Fruit fly (Drosophila melanogaster): ENCODE results near the gene Sec71.

Sec71 gene

dm6 chr2L:13778648-13779047, 14.7 kb upstream of the Sec71 start:
- peak; percentile 36 for TF ChIP-seq slou (GFP tag; optimal IDR thresholded peaks at IDR 0.05)
- TF ChIP-seq dysf (GFP tag; IDR thresholded peaks at IDR 0.05): peak; percentile 74
- peak; percentile 61 for TF ChIP-seq fd96Cb (tag; optimal IDR thresholded peaks at IDR 0.05)
- peak; percentile 66 for TF ChIP-seq caup (GFP tag; optimal IDR thresholded peaks at IDR 0.05; ENCODE audit: severe bottlenecking)
- TF ChIP-seq BEAF-32 (GFP tag; optimal IDR thresholded peaks at IDR 0.05): no peak
- TF ChIP-seq CG32772 (GFP tag; IDR thresholded peaks at IDR 0.05): no peak
- TF ChIP-seq Mrtf (GFP tag; IDR thresholded peaks at IDR 0.05): 0 out of 3 replicates have a peak, but pooled peaks have one; percentile 34
- TF ChIP-seq hb (GFP tag; IDR thresholded peaks at IDR 0.05; ENCODE audit: partially characterized antibody): no peak
- TF ChIP-seq slbo (GFP tag; IDR thresholded peaks at IDR 0.05): peak; percentile 73
- peak; percentile 8 for TF ChIP-seq zf30C (GFP tag; optimal IDR thresholded peaks at IDR 0.05)
- peak; percentile 45 for TF ChIP-seq Max (GFP tag; optimal IDR thresholded peaks at IDR 0.05)
- TF ChIP-seq Hsf (GFP tag; optimal IDR thresholded peaks at IDR 0.05): peak; percentile 58
- TF ChIP-seq CG12769 (tag; optimal IDR thresholded peaks at IDR 0.05): no peak
- no peak for TF ChIP-seq sim (GFP tag; IDR thresholded peaks at IDR 0.05)
- TF ChIP-seq dati (GFP tag; IDR thresholded peaks at IDR 0.05): no peak
- TF ChIP-seq CG2712 (tag; optimal IDR thresholded peaks at IDR 0.05): peak; percentile 56
- peak; percentile 57; the same call in 1 of the 3 replicates for TF ChIP-seq ci (GFP tag; IDR thresholded peaks at IDR 0.05)
- TF ChIP-seq corto (GFP tag; optimal IDR thresholded peaks at IDR 0.05): no peak
- peak; percentile 12; the same call in 1 of the 2 replicates for TF ChIP-seq CG7372 (GFP tag; IDR thresholded peaks at IDR 0.05)
- peak; percentile 58 for TF ChIP-seq ATbp (GFP tag; optimal IDR thresholded peaks at IDR 0.05)
- no peak for TF ChIP-seq CG13287 (GFP tag; IDR thresholded peaks at IDR 0.05; ENCODE audit: partially characterized antibody)
- TF ChIP-seq CG13296 (GFP tag; optimal IDR thresholded peaks at IDR 0.05): peak; percentile 18
- TF ChIP-seq scrt (GFP tag; optimal IDR thresholded peaks at IDR 0.05): peak; percentile 13
- TF ChIP-seq CG31365 (tag; optimal IDR thresholded peaks at IDR 0.05): no peak
- TF ChIP-seq tap (tag; optimal IDR thresholded peaks at IDR 0.05): peak; percentile 39
- peak; percentile 84 for TF ChIP-seq nmo (GFP tag; optimal IDR thresholded peaks at IDR 0.05)
- no peak for TF ChIP-seq CG4617 (GFP tag; optimal IDR thresholded peaks at IDR 0.05; ENCODE audit: borderline replicate concordance)
- TF ChIP-seq CG11398 (GFP tag; optimal IDR thresholded peaks at IDR 0.05): no peak
- TF ChIP-seq CG17912 (GFP tag; optimal IDR thresholded peaks at IDR 0.05): no peak
- TF ChIP-seq pros (GFP tag; optimal IDR thresholded peaks at IDR 0.05): no peak
- TF ChIP-seq CG10654 (GFP tag; optimal IDR thresholded peaks at IDR 0.05): peak; percentile 36
- TF ChIP-seq CG6683 (GFP tag; optimal IDR thresholded peaks at IDR 0.05): no peak
- no peak for TF ChIP-seq CG11456 (GFP tag; IDR thresholded peaks at IDR 0.05)
- peak; percentile 9; the same call in 1 of the 2 replicates for TF ChIP-seq CG31224 (GFP tag; IDR thresholded peaks at IDR 0.05)
- no peak for TF ChIP-seq slp2 (GFP tag; optimal IDR thresholded peaks at IDR 0.05)
- peak; percentile 81 for TF ChIP-seq CG8924 (tag; optimal IDR thresholded peaks at IDR 0.05)
- TF ChIP-seq CG6791 (GFP tag; IDR thresholded peaks at IDR 0.05; ENCODE audit: partially characterized antibody): no peak
- no peak; the same call in 2 of the 3 replicates for TF ChIP-seq CG14050 (GFP tag; IDR thresholded peaks at IDR 0.05)
- TF ChIP-seq CG10267 (tag; optimal IDR thresholded peaks at IDR 0.05): peak; percentile 47
- TF ChIP-seq CG2199 (GFP tag; IDR thresholded peaks at IDR 0.05): no peak
- TF ChIP-seq CG4328 (GFP tag; optimal IDR thresholded peaks at IDR 0.05): no peak
- TF ChIP-seq chinmo (GFP tag; IDR thresholded peaks at IDR 0.05; ENCODE audit: partially characterized antibody): no peak
- no peak for TF ChIP-seq vnd (GFP tag; IDR thresholded peaks at IDR 0.05; ENCODE audit: partially characterized antibody)
- TF ChIP-seq CG1647 (GFP tag; optimal IDR thresholded peaks at IDR 0.05): peak; percentile 11
- no peak for TF ChIP-seq fd102C (GFP tag; optimal IDR thresholded peaks at IDR 0.05)
- TF ChIP-seq CG8478 (optimal IDR thresholded peaks at IDR 0.05): no peak
- no peak for TF ChIP-seq fru (optimal IDR thresholded peaks at IDR 0.05)
- no peak for TF ChIP-seq CG9215 (GFP tag; IDR thresholded peaks at IDR 0.05)
- no peak for TF ChIP-seq Bgb (GFP tag; IDR thresholded peaks at IDR 0.05; ENCODE audit: partially characterized antibody)
- TF ChIP-seq CoRest (tag; optimal IDR thresholded peaks at IDR 0.05): peak; percentile 82
- peak; percentile 68 for TF ChIP-seq salm (tag; optimal IDR thresholded peaks at IDR 0.05)

All from whole organism, embryonic.